Worm (Caenorhabditis elegans) whole organism, L2 larva: ENCODE data around the gene clc-28.

ENCODE experiments used
- ZK546.5 ChIP-seq: sonication (generic microtip); optimal IDR thresholded peaks from 2 replicates; lab custom pipeline; 2017; ENCODE audit warnings: missing biosample characterization, missing genetic modification characterization
- alr-1 ChIP-seq: fragments of 150-350 bp; optimal IDR thresholded peaks from 2 replicates; lab custom pipeline; 2014; ENCODE audit warnings: missing biosample characterization, missing genetic modification characterization
- aly-2 ChIP-seq: fragments of 150-350 bp; optimal IDR thresholded peaks from 2 replicates; lab custom pipeline; 2014; ENCODE audit warnings: missing biosample characterization, missing genetic modification characterization
- crh-2 ChIP-seq: sonication (generic microtip); optimal IDR thresholded peaks from 2 replicates; lab custom pipeline; 2017; ENCODE audit warnings: missing biosample characterization, missing genetic modification characterization
- nhr-12 ChIP-seq: fragments of 150-350 bp; optimal IDR thresholded peaks from 2 replicates; lab custom pipeline; 2014; ENCODE audit warnings: missing biosample characterization, missing genetic modification characterization
- snpc-4 ChIP-seq: fragments of 150-350 bp; optimal IDR thresholded peaks from 2 replicates; lab custom pipeline; 2014; ENCODE audit warnings: missing biosample characterization, missing genetic modification characterization
- unc-39 ChIP-seq: fragments of 150-350 bp; optimal IDR thresholded peaks from 2 replicates; lab custom pipeline; 2014; ENCODE audit warnings: missing biosample characterization, missing genetic modification characterization

ce11 chrIII:8331211-8331610, 8.1 kb downstream of the clc-28 start, which contains the start of gene iglr-2:
- TF ChIP-seq aly-2, result no peak
- no peak for TF ChIP-seq nhr-12 (tag; lab: Kevin White, UChicago)
- TF ChIP-seq alr-1 (tag; lab: Kevin White, UChicago), result no peak
- TF ChIP-seq ZK546.5 (tag; lab: Kevin White, UChicago), result no peak
- TF ChIP-seq snpc-4 (tag; lab: Kevin White, UChicago), result no peak
- no peak for TF ChIP-seq crh-2 (tag; lab: Kevin White, UChicago)
- no peak for TF ChIP-seq unc-39 (tag; lab: Kevin White, UChicago)
